Worm (Caenorhabditis elegans) whole organism, L2 larva: ENCODE results near the gene srw-127.

Source experiments
- alr-1 ChIP-seq: fragments of 150-350 bp; optimal IDR thresholded peaks from 2 replicates; lab custom pipeline; 2014; ENCODE audit warnings: missing biosample characterization, missing genetic modification characterization
- ama-1 ChIP-seq: fragments of 150-350 bp; optimal IDR thresholded peaks from 2 replicates; lab custom pipeline; 2018; ENCODE audit warnings: inconsistent platforms
- ceh-16 ChIP-seq: fragments of 150-350 bp; optimal IDR thresholded peaks from 2 replicates; lab custom pipeline; 2014; ENCODE audit warnings: missing biosample characterization, missing genetic modification characterization
- dmd-4 ChIP-seq: sonication (generic microtip); optimal IDR thresholded peaks from 2 replicates; lab custom pipeline; 2017; ENCODE audit warnings: missing biosample characterization, missing genetic modification characterization
- elt-3 ChIP-seq: sonication (generic microtip); optimal IDR thresholded peaks from 2 replicates; lab custom pipeline; 2017; ENCODE audit warnings: missing biosample characterization, missing genetic modification characterization
- lin-39 ChIP-seq: fragments of 150-350 bp; optimal IDR thresholded peaks from 2 replicates; lab custom pipeline; 2014; ENCODE audit warnings: missing biosample characterization, missing genetic modification reagents, missing genetic modification characterization
- mdl-1 ChIP-seq, 2 experiments: fragments of 150-350 bp in 1 of 2; sonication (generic microtip) in 1 of 2; optimal IDR thresholded peaks; 2 replicates each; lab custom pipeline; 2017; ENCODE audit warnings: missing biosample characterization in 2 of 2, missing genetic modification characterization in 2 of 2
- snpc-4 ChIP-seq: fragments of 150-350 bp; optimal IDR thresholded peaks from 2 replicates; lab custom pipeline; 2014; ENCODE audit warnings: missing biosample characterization, missing genetic modification characterization
- unc-39 ChIP-seq: fragments of 150-350 bp; optimal IDR thresholded peaks from 2 replicates; lab custom pipeline; 2014; ENCODE audit warnings: missing biosample characterization, missing genetic modification characterization
- unc-62 ChIP-seq: fragments of 150-350 bp; optimal IDR thresholded peaks from 2 replicates; lab custom pipeline; 2014; ENCODE audit warnings: missing biosample characterization, missing genetic modification reagents, missing genetic modification characterization

DNA sequence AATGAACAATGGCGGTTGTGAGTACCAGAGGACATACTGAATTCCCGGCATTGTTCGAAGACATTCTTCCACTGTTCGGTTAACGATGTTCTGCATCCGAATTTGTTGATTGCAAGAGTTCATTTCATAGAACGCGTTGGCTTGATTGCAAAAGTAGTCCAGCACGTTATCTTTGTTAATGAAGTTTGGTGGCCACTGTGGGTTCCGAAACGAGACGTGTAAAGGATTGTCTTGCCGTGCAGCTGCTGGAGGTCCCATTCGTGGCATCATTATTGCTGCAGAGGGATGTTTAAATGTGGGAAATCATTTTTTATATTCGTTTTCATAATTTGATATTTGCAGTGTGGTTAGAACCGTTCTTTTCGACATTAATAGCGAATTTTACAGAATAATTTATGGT lies 46.6 kb downstream of the srw-127 start, which contains the start of gene mdt-6:
- no peak for TF ChIP-seq dmd-4
- TF ChIP-seq ceh-16 (tag; lab: Kevin White, UChicago) = no peak
- TF ChIP-seq snpc-4 (tag; lab: Kevin White, UChicago) = no peak
- no peak for TF ChIP-seq elt-3
- no peak for TF ChIP-seq alr-1 (tag; lab: Kevin White, UChicago)
- no peak for TF ChIP-seq unc-62 (GFP tag; lab: Kevin White, UChicago)
- no peak for TF ChIP-seq lin-39
- no peak for TF ChIP-seq ama-1
- no peak for TF ChIP-seq unc-39 (tag; lab: Kevin White, UChicago)
- no peak for TF ChIP-seq mdl-1 (tag; optimal IDR thresholded peaks at IDR 0.05; lab: Kevin White, UChicago)
